Worm (Caenorhabditis elegans): Measurements from ENCODE around the gene hlh-3.

ce11 chrII:9135878-9136277, 49.5 kb downstream of the hlh-3 start, which contains the start of gene nlp-78:
- TF ChIP-seq dmd-4 (tag; optimal IDR thresholded peaks at IDR 0.05; ENCODE audit: borderline replicate concordance) (no peak), unc-86 (tag; optimal IDR thresholded peaks at IDR 0.05) (no peak), nfya-1 (tag; optimal IDR thresholded peaks at IDR 0.05) (no peak)
